Worm (Caenorhabditis elegans) whole organism, mixed stage, embryonic: Measurements from ENCODE around the gene T01C1.4.

Experiments used
- lin-13 ChIP-seq: fragments of 150-350 bp; optimal IDR thresholded peaks from 2 replicates; lab custom pipeline; 2014; ENCODE audit warnings: missing biosample characterization, missing genetic modification characterization
- lin-32 ChIP-seq: fragments of 200-800 bp; sonication (Bioruptor generic); optimal IDR thresholded peaks from 2 replicates; lab custom pipeline; 2018; ENCODE audit warnings: mild to moderate bottlenecking, missing genetic modification characterization, missing compliant biosample characterization
- nhr-28 ChIP-seq: fragments of 150-350 bp; optimal IDR thresholded peaks from 2 replicates; lab custom pipeline; 2014; ENCODE audit warnings: missing biosample characterization, missing genetic modification characterization
- unc-62 ChIP-seq: fragments of 150-350 bp; optimal IDR thresholded peaks from 2 replicates; lab custom pipeline; 2014; ENCODE audit warnings: missing biosample characterization, missing genetic modification reagents, missing genetic modification characterization
- ztf-11 ChIP-seq: fragments of 150-350 bp; optimal IDR thresholded peaks from 2 replicates; lab custom pipeline; 2014; ENCODE audit warnings: missing biosample characterization, missing genetic modification characterization

ce11 chrX:10677552-10677951, 39.4 kb downstream of the T01C1.4 start:
- TF ChIP-seq ztf-11 (tag; lab: Kevin White, UChicago) (no peak), lin-32 (no peak), nhr-28 (tag; lab: Kevin White, UChicago) (no peak), unc-62 (GFP tag; lab: Kevin White, UChicago) (no peak), lin-13 (tag; lab: Kevin White, UChicago) (no peak)
